Fruit fly (Drosophila melanogaster) whole organism: ENCODE data around the gene Abcd1.

ENCODE experiments used
- CG8478 ChIP-seq: fragments of >200 bp; optimal IDR thresholded peaks from 2 replicates; lab custom pipeline; 2018; ENCODE audit warnings: inconsistent platforms
- Dll ChIP-seq: fragments of >200 bp; optimal IDR thresholded peaks from 2 replicates; lab custom pipeline; 2017
- EcR ChIP-seq, 2 experiments: fragments of >200 bp; optimal IDR thresholded peaks; 2 replicates each; lab custom pipeline; 2017; ENCODE audit warnings: missing biosample characterization in 2 of 2, missing genetic modification characterization in 2 of 2, missing genetic modification reagents in 2 of 2
- pan ChIP-seq: fragments of >200 bp; optimal IDR thresholded peaks from 2 replicates; lab custom pipeline; 2017
- psq ChIP-seq: fragments of >200 bp; optimal IDR thresholded peaks from 2 replicates; lab custom pipeline; 2017
- usp ChIP-seq: fragments of >200 bp; optimal IDR thresholded peaks from 2 replicates; lab custom pipeline; 2017; ENCODE audit warnings: missing biosample characterization, missing genetic modification characterization, mixed read lengths

Abcd1 gene

DNA sequence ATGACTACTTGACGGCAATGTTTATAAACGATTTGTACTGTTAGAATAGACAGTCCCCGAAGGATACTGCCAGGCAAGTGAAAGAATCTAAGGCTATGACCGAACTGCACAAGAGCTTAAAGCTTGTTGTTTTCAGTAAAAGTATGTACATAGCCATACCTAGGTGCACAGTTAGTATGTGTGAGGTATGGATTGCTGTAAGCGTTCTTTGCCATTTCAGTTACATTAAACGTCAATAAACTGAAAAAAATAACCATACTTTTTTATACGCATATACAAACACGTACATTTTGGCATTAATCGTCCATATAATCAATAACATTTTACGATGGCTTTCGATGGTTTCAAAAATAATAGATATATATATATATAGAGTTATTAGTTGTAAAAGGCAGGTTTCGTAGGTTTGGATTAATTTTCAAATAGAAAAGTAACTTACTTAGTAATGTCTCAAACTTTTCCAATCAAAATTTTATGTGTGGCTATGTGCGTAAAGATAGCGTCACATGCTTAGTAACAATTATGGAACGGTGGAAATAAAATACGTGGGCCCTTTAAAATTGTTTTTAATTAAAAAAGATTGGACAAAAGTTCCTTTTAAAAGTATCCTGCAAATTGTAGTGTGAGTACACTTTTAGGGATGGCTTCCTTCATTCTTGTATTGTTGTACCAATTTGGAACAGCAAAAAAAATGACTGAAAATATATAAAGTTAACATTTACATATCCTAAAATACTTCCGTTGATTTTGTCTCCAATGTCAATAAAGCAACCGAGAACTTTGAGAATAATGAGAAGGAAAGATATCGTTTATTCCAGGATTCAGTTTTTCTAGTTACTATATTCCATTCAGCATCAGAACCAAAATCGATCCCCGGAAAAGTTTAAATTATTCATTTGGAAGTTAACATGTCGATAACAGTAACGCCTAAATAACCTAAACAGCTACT lies at the start of gene Abcd1:
TSS of gene Abcd1 (minus strand) at position 444 of the 949 bp plus-strand sequence.
- TF ChIP-seq EcR (GFP tag; optimal IDR thresholded peaks at IDR 0.05; lab: Kevin White, UChicago) (no peak), pan (lab: Kevin White, UChicago) (no peak), psq (lab: Kevin White, UChicago) (no peak), Dll (lab: Kevin White, UChicago) (no peak), CG8478 (lab: Kevin White, UChicago) (no peak), usp (GFP tag; lab: Kevin White, UChicago) (no peak)

DNA sequence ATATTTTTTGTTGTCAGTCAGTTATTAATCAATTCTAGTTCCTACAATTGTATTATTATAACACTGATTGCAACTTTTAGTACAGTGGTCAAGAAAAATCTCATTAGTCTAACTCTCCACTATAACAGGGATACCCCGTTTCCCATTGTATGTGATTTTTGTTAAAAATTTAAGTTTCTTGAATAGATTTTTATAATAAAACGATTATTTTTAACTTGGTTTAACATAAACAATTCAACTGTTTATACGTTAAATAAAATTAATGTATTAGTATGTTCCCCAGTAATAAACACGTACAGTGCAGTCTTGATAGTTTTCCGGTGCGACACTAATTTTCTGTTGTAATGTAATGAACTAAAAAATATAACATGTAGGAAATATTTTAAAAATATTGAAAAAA lies 47.2 kb upstream of the Abcd1 start:
- TF ChIP-seq CG8478 (lab: Kevin White, UChicago): no peak

DNA sequence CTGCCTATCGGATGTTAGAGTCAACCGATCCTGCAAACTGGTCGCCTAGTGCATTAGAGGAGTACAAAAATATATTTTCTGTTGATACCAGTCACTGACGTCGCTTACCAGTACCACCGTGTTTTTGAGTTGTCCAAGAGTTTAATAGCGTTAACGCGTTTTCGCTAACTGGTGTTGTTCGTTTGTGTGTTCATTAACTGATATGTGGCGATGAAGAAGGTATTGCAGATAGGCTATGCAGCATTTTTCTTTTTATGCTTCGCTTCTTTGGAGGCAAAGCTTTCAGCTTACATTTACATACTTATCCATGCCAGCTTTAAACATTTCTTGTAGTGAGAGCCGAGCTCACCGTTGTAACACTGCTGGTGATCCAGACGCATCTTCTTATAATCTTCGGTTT lies 44.8 kb upstream of the Abcd1 start:
- TF ChIP-seq pan (lab: Kevin White, UChicago): no peak
- no peak for TF ChIP-seq Dll (lab: Kevin White, UChicago)
- TF ChIP-seq EcR (GFP tag; optimal IDR thresholded peaks at IDR 0.05; lab: Kevin White, UChicago): no peak
- TF ChIP-seq usp (GFP tag; lab: Kevin White, UChicago): no peak
- no peak for TF ChIP-seq CG8478 (lab: Kevin White, UChicago)
- TF ChIP-seq psq (lab: Kevin White, UChicago): no peak

DNA sequence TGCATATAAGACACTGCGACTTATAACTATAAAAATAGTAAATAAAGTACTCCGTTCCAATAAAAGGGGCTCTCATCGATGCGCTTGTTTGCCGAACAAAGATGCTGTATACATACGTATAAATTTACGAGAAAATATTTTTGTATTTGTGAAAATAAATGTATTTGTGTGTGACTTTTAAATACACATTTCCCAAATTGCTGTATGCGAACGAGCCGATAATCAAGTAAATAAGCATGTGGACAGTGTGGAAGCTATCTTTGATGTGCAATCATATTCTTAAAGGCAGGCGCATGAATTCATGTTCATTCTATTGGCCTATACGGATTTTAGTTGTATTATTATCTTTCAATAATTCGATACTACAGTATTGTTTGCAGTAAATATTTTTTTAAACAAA lies 37.6 kb upstream of the Abcd1 start:
- no peak for TF ChIP-seq usp (GFP tag; lab: Kevin White, UChicago)
- TF ChIP-seq CG8478 (lab: Kevin White, UChicago): no peak
- TF ChIP-seq EcR (GFP tag; optimal IDR thresholded peaks at IDR 0.05; lab: Kevin White, UChicago): no peak
- no peak for TF ChIP-seq Dll (lab: Kevin White, UChicago)

DNA sequence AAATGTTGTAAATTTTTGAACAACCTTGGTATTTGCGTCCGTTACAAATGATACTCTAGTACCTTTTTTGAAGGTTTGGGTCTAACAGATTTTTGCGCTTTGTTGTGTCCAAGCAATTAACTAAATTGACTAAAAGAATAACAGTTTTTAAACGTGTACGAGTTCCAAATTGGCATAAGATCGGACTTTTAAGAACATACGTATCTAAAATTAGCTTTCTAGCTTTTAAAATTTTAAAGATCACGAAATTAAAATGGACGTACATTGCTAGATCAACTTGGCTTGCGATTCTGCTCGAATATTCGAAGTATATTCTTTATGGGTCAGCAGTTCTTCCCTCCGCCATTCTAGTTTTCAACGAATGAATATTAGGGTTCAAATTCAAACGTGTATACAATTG lies 36.8 kb upstream of the Abcd1 start, which contains the start of gene CG1674:
TSS of gene CG1674 (plus strand) at position 301 of the 400 bp plus-strand sequence.
- TF ChIP-seq CG8478 (lab: Kevin White, UChicago): no peak
- no peak for TF ChIP-seq psq (lab: Kevin White, UChicago)
- TF ChIP-seq EcR (GFP tag; optimal IDR thresholded peaks at IDR 0.05; lab: Kevin White, UChicago): no peak
- TF ChIP-seq usp (GFP tag; lab: Kevin White, UChicago): no peak
- no peak for TF ChIP-seq pan (lab: Kevin White, UChicago)
- no peak for TF ChIP-seq Dll (lab: Kevin White, UChicago)

DNA sequence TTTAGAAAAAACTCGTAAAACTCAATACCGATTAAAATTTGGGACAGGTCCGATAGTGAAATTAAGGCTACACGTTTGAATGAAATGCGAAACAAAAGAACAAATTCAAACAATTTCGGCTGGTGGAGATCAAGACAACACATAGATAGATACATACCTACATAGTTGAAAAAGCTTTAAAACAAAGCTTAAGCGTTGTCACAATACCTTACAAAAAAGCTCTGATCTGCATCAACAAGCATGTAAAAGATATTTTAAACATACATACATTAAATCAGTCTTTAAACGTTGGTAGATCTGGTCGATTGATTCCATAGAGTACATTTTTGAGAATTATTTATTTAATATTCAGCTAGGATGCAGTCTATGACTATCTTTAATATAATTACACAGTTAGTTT lies 34.0 kb upstream of the Abcd1 start, which contains the start of the genes CG31999 and yellow-h:
TSS of gene CG31999 (minus strand) at position 101 of the 400 bp plus-strand sequence.
TSS of gene yellow-h (plus strand) at position 275 of the 400 bp plus-strand sequence.
- TF ChIP-seq CG8478 (lab: Kevin White, UChicago) (no peak), psq (lab: Kevin White, UChicago) (no peak), usp (GFP tag; lab: Kevin White, UChicago) (no peak)

DNA sequence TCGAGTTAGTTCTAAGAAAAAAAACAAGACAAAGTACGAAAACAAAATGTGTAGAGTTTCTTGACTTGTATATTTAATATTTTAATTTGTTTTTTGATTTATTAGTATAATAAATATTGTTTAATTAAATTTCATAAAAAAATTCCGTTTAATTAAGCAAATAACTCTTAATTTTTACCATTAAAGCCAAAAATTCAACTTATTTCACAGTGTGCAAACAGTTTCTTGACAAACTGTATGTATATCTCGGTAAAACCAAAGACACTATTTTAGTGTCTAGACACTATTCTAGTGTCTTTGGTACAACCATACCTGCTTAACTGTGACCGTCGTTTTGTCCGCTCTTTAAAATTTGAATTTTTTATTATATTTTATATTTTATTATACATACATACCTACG lies 33.1 kb upstream of the Abcd1 start:
- TF ChIP-seq psq (lab: Kevin White, UChicago) (no peak), usp (GFP tag; lab: Kevin White, UChicago) (no peak), pan (lab: Kevin White, UChicago) (no peak), Dll (lab: Kevin White, UChicago) (no peak), EcR (GFP tag; optimal IDR thresholded peaks at IDR 0.05; lab: Kevin White, UChicago) (no peak), CG8478 (lab: Kevin White, UChicago) (no peak)

DNA sequence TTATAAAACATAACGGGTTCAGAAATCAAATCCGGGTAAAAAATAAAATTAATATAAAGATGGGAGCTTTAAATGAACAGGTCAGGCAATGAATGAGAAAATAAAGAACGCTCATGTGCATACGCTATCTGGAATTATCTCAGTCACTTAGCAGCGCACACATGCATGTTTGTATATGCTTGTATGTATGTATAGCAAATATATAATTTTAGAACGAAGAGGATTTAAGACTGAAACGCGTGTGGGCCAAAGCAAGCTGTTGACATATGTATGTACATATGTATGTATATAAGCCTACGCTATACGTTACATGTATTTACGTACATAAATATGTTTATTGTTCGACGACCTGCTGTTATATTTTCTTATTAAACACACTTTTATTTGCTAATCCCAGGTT lies 32.2 kb upstream of the Abcd1 start:
- TF ChIP-seq Dll (lab: Kevin White, UChicago): no peak
- no peak for TF ChIP-seq pan (lab: Kevin White, UChicago)
- no peak for TF ChIP-seq usp (GFP tag; lab: Kevin White, UChicago)
- no peak for TF ChIP-seq CG8478 (lab: Kevin White, UChicago)
- no peak for TF ChIP-seq psq (lab: Kevin White, UChicago)
- no peak for TF ChIP-seq EcR (GFP tag; optimal IDR thresholded peaks at IDR 0.05; lab: Kevin White, UChicago)

DNA sequence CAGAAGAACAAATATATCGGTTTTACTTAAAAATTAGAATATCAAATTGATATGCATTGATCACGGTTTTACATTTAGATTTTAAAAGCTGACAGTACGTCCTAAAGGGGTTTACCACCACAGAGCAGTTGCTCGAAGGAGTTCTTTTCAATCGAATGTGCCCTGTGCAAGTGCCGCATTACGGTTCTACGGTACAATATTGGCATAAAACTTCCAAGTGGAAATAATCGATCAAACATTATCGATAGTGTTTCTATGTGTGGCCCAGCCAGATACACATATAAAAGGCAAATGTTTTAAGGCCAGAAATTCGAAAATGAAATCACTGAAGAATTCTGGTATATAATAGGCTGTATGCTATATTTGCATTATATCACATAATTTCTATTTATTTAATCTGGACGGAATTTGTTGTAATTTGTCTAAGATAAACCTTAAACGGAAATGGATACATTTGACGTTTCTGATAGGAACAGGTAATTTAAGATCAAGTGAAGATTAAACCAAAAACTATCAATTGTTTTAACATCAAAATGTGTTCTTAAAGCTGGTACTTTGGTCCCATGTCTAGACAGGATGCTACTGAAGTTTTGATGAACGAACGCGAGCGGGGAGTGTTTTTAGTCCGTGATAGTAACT lies 16.5 kb upstream of the Abcd1 start, which contains the start of gene Crk:
TSS of gene Crk (plus strand) at position 214 of the 639 bp plus-strand sequence.
- TF ChIP-seq psq (lab: Kevin White, UChicago): no peak
- TF ChIP-seq pan (lab: Kevin White, UChicago): no peak
- TF ChIP-seq Dll (lab: Kevin White, UChicago): no peak
- TF ChIP-seq EcR (GFP tag; optimal IDR thresholded peaks at IDR 0.05; lab: Kevin White, UChicago): no peak
- TF ChIP-seq usp (GFP tag; lab: Kevin White, UChicago): no peak
- no peak for TF ChIP-seq CG8478 (lab: Kevin White, UChicago)

DNA sequence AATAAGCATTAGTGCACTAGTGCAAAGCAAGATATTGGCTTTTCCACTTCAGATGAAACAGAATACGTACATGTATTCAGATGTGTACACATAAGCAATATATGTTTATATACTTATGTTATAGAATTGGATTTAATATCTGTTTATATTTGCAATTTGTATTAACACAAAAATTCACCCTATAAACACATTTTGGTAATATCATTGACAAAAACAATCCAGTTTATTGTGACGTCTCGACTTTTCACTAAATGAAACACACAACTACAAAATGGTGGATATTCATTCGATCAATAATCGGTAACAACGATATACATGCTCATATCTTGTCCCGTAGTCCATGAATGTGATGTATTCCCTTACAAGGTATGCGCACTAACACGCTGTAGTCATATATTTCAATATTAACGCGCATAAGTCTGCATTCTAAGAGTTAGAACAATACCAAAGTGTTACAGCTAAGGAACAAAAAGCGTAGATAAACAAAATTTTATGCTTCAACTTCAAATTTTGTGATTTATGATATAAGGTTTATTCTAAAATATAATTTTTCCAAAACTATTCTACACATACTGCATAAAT lies 12.1 kb upstream of the Abcd1 start, which contains the start of gene CG31998:
TSS of gene CG31998 (minus strand) at position 275 of the 582 bp plus-strand sequence.
- TF ChIP-seq Dll (lab: Kevin White, UChicago) (no peak), EcR (GFP tag; optimal IDR thresholded peaks at IDR 0.05; lab: Kevin White, UChicago) (no peak)

DNA sequence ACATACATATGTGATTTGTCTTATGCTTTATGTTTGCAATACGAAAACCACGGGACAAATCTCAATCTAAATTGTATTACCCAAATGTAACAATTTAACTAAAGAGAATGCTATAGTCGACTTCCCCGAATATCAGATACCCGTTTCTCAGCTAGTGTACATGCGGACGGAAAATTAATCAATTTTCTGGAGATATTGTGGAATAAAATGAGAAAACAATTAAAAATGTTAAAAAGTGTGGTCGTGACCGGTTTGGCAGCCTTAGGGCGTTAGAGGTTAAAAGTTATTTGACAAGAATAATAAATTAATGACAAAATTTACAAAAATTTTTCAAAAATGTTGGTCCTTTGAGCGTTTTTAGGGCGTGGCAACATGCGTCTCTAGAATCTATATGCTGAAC lies 1.1 kb downstream of the Abcd1 start:
- TF ChIP-seq pan (lab: Kevin White, UChicago) (no peak), CG8478 (lab: Kevin White, UChicago) (no peak), psq (lab: Kevin White, UChicago) (no peak), usp (GFP tag; lab: Kevin White, UChicago) (no peak), EcR (GFP tag; optimal IDR thresholded peaks at IDR 0.05; lab: Kevin White, UChicago) (no peak)
